Fruit fly (Drosophila melanogaster): ENCODE data around the gene CG34124.

CG34124 gene

DNA sequence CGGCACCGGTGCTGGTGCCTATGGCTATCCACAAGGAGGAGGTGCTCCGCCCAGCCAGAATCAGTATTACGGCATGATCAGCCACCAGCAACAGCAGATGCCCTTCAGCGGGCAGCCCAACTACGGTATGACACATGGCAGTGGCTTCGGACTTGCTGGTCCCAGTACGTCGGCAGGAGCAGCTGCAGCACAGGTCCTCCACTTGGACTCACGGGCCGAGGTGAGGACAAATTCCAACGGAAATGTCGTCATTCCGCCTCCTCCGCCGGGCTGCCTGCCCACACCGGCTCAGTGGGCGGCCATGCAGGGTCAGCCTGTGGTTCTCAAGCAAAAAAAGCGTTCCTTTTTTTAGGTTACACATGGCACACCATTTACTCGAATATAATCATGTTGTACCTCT, 7.7 kb downstream of the CG34124 start:
- TF ChIP-seq CG6276 (GFP tag; optimal IDR thresholded peaks at IDR 0.05) (no peak), CG3919 (GFP tag; optimal IDR thresholded peaks at IDR 0.05) (no peak)

- TF ChIP-seq cyc (GFP tag; optimal IDR thresholded peaks at IDR 0.05) (no peak), CG7368 (GFP tag; optimal IDR thresholded peaks at IDR 0.05) (no peak), dsx (GFP tag; optimal IDR thresholded peaks at IDR 0.05; ENCODE audit: poor library complexity, severe bottlenecking) (no peak), CG11762 (GFP tag; optimal IDR thresholded peaks at IDR 0.05; ENCODE audit: insufficient read depth) (no peak), CG31627 (GFP tag; optimal IDR thresholded peaks at IDR 0.05) (no peak), CG8319 (GFP tag; optimal IDR thresholded peaks at IDR 0.05) (no peak), CG6854 (GFP tag; optimal IDR thresholded peaks at IDR 0.05) (no peak), CG8119 (GFP tag; IDR thresholded peaks at IDR 0.05) (no peak), eg (GFP tag; IDR thresholded peaks at IDR 0.05) (no peak)
Observed at dm6 chr2L:4967511-4967910, 9.3 kb downstream of the CG34124 start, which contains the start of gene eIF3i. Gene eIF3i (minus strand): TSS chr2L:4967775.

dm6 chr2L:4968767-4969166, 10.6 kb downstream of the CG34124 start, which contains the start of the genes Scox and Polr1C:
Gene Scox (minus strand): TSS chr2L:4968935.
Gene Polr1C (plus strand): TSS chr2L:4969004.
- TF ChIP-seq Ets21C (GFP tag; optimal IDR thresholded peaks at IDR 0.05) = no peak
- TF ChIP-seq CG6854 (GFP tag; optimal IDR thresholded peaks at IDR 0.05) = no peak
- TF ChIP-seq CG4318 (GFP tag; optimal IDR thresholded peaks at IDR 0.05) = no peak
- TF ChIP-seq fkh (GFP tag; optimal IDR thresholded peaks at IDR 0.05) = no peak
- no peak for TF ChIP-seq CG6163 (GFP tag; IDR thresholded peaks at IDR 0.05)
- no peak for TF ChIP-seq eg (GFP tag; IDR thresholded peaks at IDR 0.05)
- TF ChIP-seq Sox14 (GFP tag; optimal IDR thresholded peaks at IDR 0.05) = no peak
- no peak for TF ChIP-seq cyc (GFP tag; optimal IDR thresholded peaks at IDR 0.05)
- no peak for TF ChIP-seq fd85E (GFP tag; optimal IDR thresholded peaks at IDR 0.05)
- no peak for TF ChIP-seq CG1621 (tag; optimal IDR thresholded peaks at IDR 0.05)
- no peak for TF ChIP-seq CG8119 (GFP tag; IDR thresholded peaks at IDR 0.05)
- no peak for TF ChIP-seq CG31627 (GFP tag; optimal IDR thresholded peaks at IDR 0.05)
- TF ChIP-seq Smox (GFP tag; optimal IDR thresholded peaks at IDR 0.05) = no peak
- TF ChIP-seq lz (GFP tag; optimal IDR thresholded peaks at IDR 0.05) = no peak
- no peak for TF ChIP-seq Met (GFP tag; optimal IDR thresholded peaks at IDR 0.05)
- TF ChIP-seq OdsH (GFP tag; optimal IDR thresholded peaks at IDR 0.05) = no peak
- TF ChIP-seq CG10631 (GFP tag; optimal IDR thresholded peaks at IDR 0.05) = no peak
- no peak for TF ChIP-seq Blimp-1 (GFP tag; optimal IDR thresholded peaks at IDR 0.05)
- no peak for TF ChIP-seq Eip78C (GFP tag)

DNA sequence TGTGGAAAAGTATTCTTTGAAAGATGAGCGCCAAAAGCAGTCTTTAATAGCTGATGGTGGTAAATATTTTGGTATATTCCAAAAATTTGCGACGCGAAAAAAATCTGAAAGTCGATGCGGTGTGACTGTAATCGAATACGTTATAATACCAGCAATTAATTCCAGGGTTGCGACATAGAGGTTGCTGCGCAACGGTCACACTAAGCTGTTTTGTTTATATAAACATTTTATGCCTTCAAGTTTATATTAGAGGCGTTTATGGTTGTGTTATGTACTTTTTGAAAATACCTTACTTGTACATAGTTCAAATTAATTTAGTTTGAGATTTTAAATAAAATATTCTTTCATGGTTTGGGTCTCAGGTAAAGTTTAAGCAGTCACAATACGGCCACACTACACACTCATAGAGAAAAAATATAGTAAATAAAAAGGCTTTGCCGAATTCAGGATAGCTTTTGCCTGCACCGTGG, 13.2 kb downstream of the CG34124 start, which contains the start of gene CG14043:
CG14043 (plus strand) TSS at position 374 of the 470 bp plus-strand sequence.
- TF ChIP-seq CG31627 (GFP tag; optimal IDR thresholded peaks at IDR 0.05) = peak; percentile 31
- peak; percentile 28 for TF ChIP-seq CG3032 (tag; optimal IDR thresholded peaks at IDR 0.05)
- no peak for TF ChIP-seq net (GFP tag; optimal IDR thresholded peaks at IDR 0.05)
- TF ChIP-seq fkh (GFP tag; optimal IDR thresholded peaks at IDR 0.05) = peak; percentile 92
- peak; percentile 36 for TF ChIP-seq esn (GFP tag; optimal IDR thresholded peaks at IDR 0.05)

DNA sequence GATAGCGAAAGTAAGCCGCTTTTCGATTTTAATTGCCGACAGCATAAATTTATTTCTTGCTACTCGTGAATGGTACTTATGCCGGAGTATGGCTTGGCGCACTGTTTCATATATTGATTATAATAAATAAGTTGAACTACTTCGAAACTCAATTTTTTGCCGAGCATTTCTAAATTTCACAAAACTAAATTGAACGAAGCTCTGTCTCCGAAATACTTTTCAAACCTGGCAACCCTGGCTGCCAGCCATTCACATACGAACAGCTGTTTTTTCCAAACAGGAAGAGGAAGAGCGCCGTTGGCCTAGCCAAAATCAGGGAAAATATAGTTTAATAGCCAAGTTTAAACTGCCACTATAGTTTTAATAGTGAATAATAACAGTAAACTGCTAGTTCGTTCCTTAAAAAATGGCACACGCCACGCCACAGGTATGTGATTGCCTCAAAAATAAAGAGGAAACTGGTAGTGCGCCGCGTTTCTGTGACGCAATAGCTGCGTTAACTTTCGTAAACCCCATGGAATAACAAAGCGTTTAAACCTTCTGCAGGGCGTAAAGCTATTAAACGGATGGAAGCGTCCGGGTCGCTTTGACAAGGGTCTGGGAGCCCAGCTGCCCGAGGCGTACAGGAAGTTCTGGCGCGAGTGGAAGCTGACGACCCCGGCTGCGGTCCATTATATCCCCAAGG, 15.7 kb downstream of the CG34124 start, which contains the start of gene mRpL28:
mRpL28 (plus strand) TSS at position 246 of the 685 bp plus-strand sequence.
- TF ChIP-seq CG3032 (tag; optimal IDR thresholded peaks at IDR 0.05) (peak; percentile 0), CG6854 (GFP tag; optimal IDR thresholded peaks at IDR 0.05) (peak; percentile 1), CG31627 (GFP tag; optimal IDR thresholded peaks at IDR 0.05) (peak; percentile 7), esn (GFP tag; optimal IDR thresholded peaks at IDR 0.05) (peak; percentile 47), ss (GFP tag; optimal IDR thresholded peaks at IDR 0.05) (no peak), CG8119 (GFP tag; IDR thresholded peaks at IDR 0.05) (no peak)
